Fruit fly (Drosophila melanogaster): ENCODE results near the gene CRMP.

Gene CRMP

dm6 chr3R:5551593-5551992 lies 19.3 kb upstream of the CRMP start (continued):
- TF ChIP-seq sima (GFP tag; optimal IDR thresholded peaks at IDR 0.05) (no peak), Opbp (GFP tag; IDR thresholded peaks at IDR 0.05; ENCODE audit: partially characterized antibody) (peak; percentile 15; the same call in 1 of the 3 replicates), CG17385 (GFP tag; optimal IDR thresholded peaks at IDR 0.05) (no peak), tna (GFP tag; IDR thresholded peaks at IDR 0.05; ENCODE audit: partially characterized antibody) (peak; percentile 34; the same call in 1 of the 2 replicates), CG30020 (tag; optimal IDR thresholded peaks at IDR 0.05) (no peak), CG6791 (GFP tag; IDR thresholded peaks at IDR 0.05; ENCODE audit: partially characterized antibody) (0 out of 3 replicates have a peak, but pooled peaks have one; percentile 44), Hr51 (GFP tag; optimal IDR thresholded peaks at IDR 0.05) (no peak), CG7556 (GFP tag; optimal IDR thresholded peaks at IDR 0.05) (no peak), zen2 (GFP tag; IDR thresholded peaks at IDR 0.05; ENCODE audit: partially characterized antibody) (no peak), Hey (tag; optimal IDR thresholded peaks at IDR 0.05) (no peak), CG4360 (GFP tag; IDR thresholded peaks at IDR 0.05) (no peak), trem (tag; optimal IDR thresholded peaks at IDR 0.05) (no peak), ato (GFP tag; IDR thresholded peaks at IDR 0.05; ENCODE audit: partially characterized antibody) (0 out of 2 replicates have a peak, but pooled peaks have one; percentile 33), schlank (tag; optimal IDR thresholded peaks at IDR 0.05) (no peak)

DNA sequence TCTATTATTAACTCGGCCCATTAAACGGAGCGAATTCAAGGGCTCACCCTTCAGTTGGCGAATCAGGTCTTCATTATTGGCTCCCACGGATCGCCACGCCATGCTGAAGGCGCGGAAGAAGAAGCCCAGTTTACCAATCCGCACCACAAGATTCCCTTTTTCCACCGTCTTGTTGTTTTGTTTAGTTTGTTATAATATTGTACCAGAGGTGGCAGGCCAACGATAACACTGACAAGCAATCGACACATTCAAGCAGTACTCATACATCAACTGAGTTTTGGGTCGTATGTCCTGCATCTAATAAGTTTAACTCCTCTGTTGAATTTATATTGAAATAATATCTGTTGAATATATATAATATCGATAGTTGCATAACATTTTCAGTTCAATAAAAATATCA lies 16.8 kb upstream of the CRMP start, which contains the start of gene Pcmt:
Pcmt (minus strand) TSS at position 235 of the 400 bp plus-strand sequence.
- TF ChIP-seq CG12659 (GFP tag; optimal IDR thresholded peaks at IDR 0.05), result no peak
- no peak for TF ChIP-seq zfh1 (GFP tag; IDR thresholded peaks at IDR 0.05)
- no peak for TF ChIP-seq CG16863 (GFP tag; optimal IDR thresholded peaks at IDR 0.05)
- no peak for TF ChIP-seq sisA (GFP tag; IDR thresholded peaks at IDR 0.05)
- TF ChIP-seq dpn (GFP tag; optimal IDR thresholded peaks at IDR 0.05), result no peak
- peak; percentile 55; the same call in 1 of the 2 replicates for TF ChIP-seq Scr (GFP tag; IDR thresholded peaks at IDR 0.05; ENCODE audit: partially characterized antibody)
- TF ChIP-seq gce (GFP tag; IDR thresholded peaks at IDR 0.05), result no peak
- no peak for TF ChIP-seq CG10267 (tag; optimal IDR thresholded peaks at IDR 0.05)
- TF ChIP-seq Hey (tag; optimal IDR thresholded peaks at IDR 0.05), result no peak
- no peak for TF ChIP-seq fd3F (GFP tag; optimal IDR thresholded peaks at IDR 0.05)
- TF ChIP-seq Doc3 (GFP tag; IDR thresholded peaks at IDR 0.05; ENCODE audit: partially characterized antibody), result 0 out of 3 replicates have a peak, but pooled peaks have one; percentile 50
- TF ChIP-seq CG17361 (GFP tag; IDR thresholded peaks at IDR 0.05), result no peak
- no peak for TF ChIP-seq jing (GFP tag; optimal IDR thresholded peaks at IDR 0.05)
- TF ChIP-seq corto (GFP tag; optimal IDR thresholded peaks at IDR 0.05), result no peak
- peak; percentile 25; the same call in 1 of the 2 replicates for TF ChIP-seq CG13287 (GFP tag; IDR thresholded peaks at IDR 0.05; ENCODE audit: partially characterized antibody)
- TF ChIP-seq bowl (GFP tag; IDR thresholded peaks at IDR 0.05), result no peak
- peak; percentile 70 for TF ChIP-seq Sry-δ (GFP tag; optimal IDR thresholded peaks at IDR 0.05)
- no peak for TF ChIP-seq Camta (GFP tag; optimal IDR thresholded peaks at IDR 0.05)
- TF ChIP-seq CG30020 (tag; optimal IDR thresholded peaks at IDR 0.05), result peak; percentile 22
- no peak for TF ChIP-seq rib (GFP tag; IDR thresholded peaks at IDR 0.05)
- TF ChIP-seq nerfin-2 (GFP tag; IDR thresholded peaks at IDR 0.05; ENCODE audit: partially characterized antibody), result no peak
- no peak for TF ChIP-seq CG4360 (GFP tag; IDR thresholded peaks at IDR 0.05)
- TF ChIP-seq Xrp1 (GFP tag; IDR thresholded peaks at IDR 0.05), result no peak
- no peak for TF ChIP-seq CG11085 (GFP tag; IDR thresholded peaks at IDR 0.05)
- TF ChIP-seq CG4730 (GFP tag; IDR thresholded peaks at IDR 0.05), result no peak
- no peak for TF ChIP-seq run (tag; optimal IDR thresholded peaks at IDR 0.05)
- TF ChIP-seq CG1602 (GFP tag; optimal IDR thresholded peaks at IDR 0.05), result no peak
- TF ChIP-seq Dbx (GFP tag; IDR thresholded peaks at IDR 0.05), result no peak
- no peak for TF ChIP-seq CG1024 (GFP tag; IDR thresholded peaks at IDR 0.05)
- TF ChIP-seq otp (GFP tag; IDR thresholded peaks at IDR 0.05), result no peak
- no peak for TF ChIP-seq ewg (GFP tag; optimal IDR thresholded peaks at IDR 0.05)
- no peak for TF ChIP-seq CG12299 (tag; optimal IDR thresholded peaks at IDR 0.05)
- no peak for TF ChIP-seq Ets97D (GFP tag; optimal IDR thresholded peaks at IDR 0.05)
- TF ChIP-seq CG9437 (GFP tag; optimal IDR thresholded peaks at IDR 0.05), result no peak
- TF ChIP-seq br (optimal IDR thresholded peaks at IDR 0.05), result no peak
- no peak for TF ChIP-seq CG6683 (GFP tag; optimal IDR thresholded peaks at IDR 0.05)
- no peak for TF ChIP-seq croc (GFP tag; conservative IDR thresholded peaks at IDR 0.05)
- TF ChIP-seq Ada2b (GFP tag; IDR thresholded peaks at IDR 0.05), result no peak
